Worm (Caenorhabditis elegans) whole organism, young adult: ENCODE data around the gene nep-1.

Experiments used
- B0019.2 ChIP-seq: fragments of 200-800 bp; sonication (Bioruptor generic); conservative IDR thresholded peaks from 2 replicates; pipeline ENCODE4 v1.3.6; 2022; ENCODE audit warnings: missing genetic modification reagents, missing genetic modification characterization, missing compliant biosample characterization
- B0336.3 ChIP-seq: fragments of 200-800 bp; sonication (Bioruptor generic); IDR thresholded peaks from 2 replicates; pipeline ENCODE4 v1.3.6; 2022; ENCODE audit warnings: missing genetic modification characterization, missing compliant biosample characterization
- C17E4.6 ChIP-seq: fragments of 200-800 bp; sonication (Bioruptor generic); IDR thresholded peaks from 2 replicates; pipeline ENCODE4 v1.3.6; 2022; ENCODE audit warnings: missing genetic modification reagents, missing genetic modification characterization, missing compliant biosample characterization
- F49E8.2 ChIP-seq: sonication (generic microtip); optimal IDR thresholded peaks from 3 replicates; lab custom pipeline; 2017; ENCODE audit warnings: missing genetic modification characterization, mild to moderate bottlenecking, missing compliant biosample characterization, antibody characterized with exemption, moderate library complexity; ENCODE audit not compliant: insufficient read depth
- F57C9.4 ChIP-seq: sonication (generic microtip); optimal IDR thresholded peaks from 2 replicates; lab custom pipeline; 2017; ENCODE audit warnings: mild to moderate bottlenecking, missing genetic modification characterization, missing compliant biosample characterization
- K11D2.4 ChIP-seq: fragments of 200-800 bp; sonication (Bioruptor generic); IDR thresholded peaks from 2 replicates; pipeline ENCODE4 v1.3.6; 2022; ENCODE audit warnings: missing genetic modification reagents, missing genetic modification characterization, missing compliant biosample characterization
- K12H6.12 ChIP-seq: fragments of 200-800 bp; sonication (Bioruptor generic); optimal IDR thresholded peaks from 2 replicates; lab custom pipeline; 2018; ENCODE audit warnings: mild to moderate bottlenecking, missing genetic modification characterization, missing compliant biosample characterization
- T07F8.4 ChIP-seq: sonication (generic microtip); optimal IDR thresholded peaks from 2 replicates; lab custom pipeline; 2016; ENCODE audit warnings: mild to moderate bottlenecking, missing genetic modification characterization, moderate library complexity, missing compliant biosample characterization
- Y67H2A.10 ChIP-seq: fragments of 200-800 bp; sonication (Bioruptor generic); conservative IDR thresholded peaks from 2 replicates; pipeline ENCODE4 v1.3.6; 2022; ENCODE audit warnings: missing genetic modification reagents, missing genetic modification characterization, missing compliant biosample characterization
- Y79H2A.3 ChIP-seq: fragments of 200-800 bp; sonication (Bioruptor generic); conservative IDR thresholded peaks from 2 replicates; pipeline ENCODE4 v1.3.6; 2022; ENCODE audit warnings: missing genetic modification reagents, missing genetic modification characterization, missing compliant biosample characterization
- aptf-3 ChIP-seq: fragments of 200-800 bp; sonication (Bioruptor generic); IDR thresholded peaks from 2 replicates; pipeline ENCODE4 v1.3.6; 2022; ENCODE audit warnings: missing genetic modification characterization, missing compliant biosample characterization
- atf-7 ChIP-seq: sonication (generic microtip); optimal IDR thresholded peaks from 2 replicates; lab custom pipeline; 2017; ENCODE audit warnings: mild to moderate bottlenecking, missing genetic modification characterization, missing compliant biosample characterization
- attf-5 ChIP-seq: fragments of 200-800 bp; sonication (Bioruptor generic); optimal IDR thresholded peaks from 2 replicates; lab custom pipeline; 2018; ENCODE audit warnings: mild to moderate bottlenecking, missing genetic modification characterization, missing compliant biosample characterization
- attf-6 ChIP-seq: fragments of 200-800 bp; sonication (Bioruptor generic); IDR thresholded peaks from 2 replicates; pipeline ENCODE4 v1.3.6; 2022; ENCODE audit warnings: missing genetic modification reagents, missing genetic modification characterization, missing compliant biosample characterization
- die-1 ChIP-seq: sonication (generic microtip); optimal IDR thresholded peaks from 2 replicates; lab custom pipeline; 2016; ENCODE audit warnings: missing genotype, mild to moderate bottlenecking, missing genetic modification characterization, missing compliant biosample characterization
- dpl-1 ChIP-seq: fragments of 150-350 bp; optimal IDR thresholded peaks from 2 replicates; lab custom pipeline; 2014; ENCODE audit warnings: missing biosample characterization, missing genetic modification reagents, missing genetic modification characterization
- egl-18 ChIP-seq: fragments of 200-800 bp; sonication (Bioruptor generic); IDR thresholded peaks from 2 replicates; pipeline ENCODE4 v1.3.6; 2022; ENCODE audit warnings: missing genetic modification reagents, missing genetic modification characterization, missing compliant biosample characterization
- ekl-4 ChIP-seq: fragments of 200-800 bp; sonication (Bioruptor generic); IDR thresholded peaks from 2 replicates; pipeline ENCODE4 v1.3.6; 2022; ENCODE audit warnings: missing genetic modification reagents, missing genetic modification characterization, missing compliant biosample characterization
- fkh-3 ChIP-seq: sonication (generic microtip); optimal IDR thresholded peaks from 2 replicates; lab custom pipeline; 2016; ENCODE audit warnings: mild to moderate bottlenecking, missing genetic modification characterization, missing compliant biosample characterization
- gei-17 ChIP-seq: fragments of 200-800 bp; sonication (Bioruptor generic); optimal IDR thresholded peaks from 2 replicates; lab custom pipeline; 2018; ENCODE audit warnings: mild to moderate bottlenecking, missing genetic modification characterization, missing compliant biosample characterization
- him-1 ChIP-seq: sonication (generic microtip); optimal IDR thresholded peaks from 2 replicates; lab custom pipeline; 2016; ENCODE audit warnings: missing genotype, missing genetic modification reagents, missing genetic modification characterization, missing compliant biosample characterization
- hlh-26 ChIP-seq: fragments of 200-800 bp; sonication (Bioruptor generic); conservative IDR thresholded peaks from 2 replicates; pipeline ENCODE4 v1.3.6; 2022; ENCODE audit warnings: missing genetic modification reagents, missing genetic modification characterization, missing compliant biosample characterization
- hmg-1.2 ChIP-seq: fragments of 200-800 bp; sonication (Bioruptor generic); IDR thresholded peaks from 2 replicates; pipeline ENCODE4 v1.3.6; 2022; ENCODE audit warnings: missing genetic modification reagents, missing genetic modification characterization, missing compliant biosample characterization
- hmg-20 ChIP-seq: fragments of 200-800 bp; sonication (Bioruptor generic); IDR thresholded peaks from 2 replicates; pipeline ENCODE4 v1.3.6; 2022; ENCODE audit warnings: missing genetic modification reagents, missing genetic modification characterization, missing compliant biosample characterization
- hrde-1 ChIP-seq: sonication (generic microtip); optimal IDR thresholded peaks from 2 replicates; lab custom pipeline; 2016; ENCODE audit warnings: missing genetic modification characterization, mild to moderate bottlenecking, missing compliant biosample characterization, moderate library complexity, missing genotype, missing genetic modification reagents, borderline replicate concordance
- lag-1 ChIP-seq: fragments of 200-800 bp; sonication (Bioruptor generic); IDR thresholded peaks from 2 replicates; pipeline ENCODE4 v1.3.6; 2022; ENCODE audit warnings: missing genetic modification reagents, missing genetic modification characterization, missing compliant biosample characterization
- lir-1 ChIP-seq: fragments of 200-800 bp; sonication (Bioruptor generic); conservative IDR thresholded peaks from 2 replicates; pipeline ENCODE4 v1.3.6; 2022; ENCODE audit warnings: missing genetic modification reagents, missing genetic modification characterization, missing compliant biosample characterization
- lsl-1 ChIP-seq: fragments of 200-800 bp; sonication (Bioruptor generic); optimal IDR thresholded peaks from 2 replicates; lab custom pipeline; 2018; ENCODE audit warnings: mild to moderate bottlenecking, missing genetic modification characterization, moderate library complexity, missing compliant biosample characterization
- madf-3 ChIP-seq: fragments of 200-800 bp; sonication (Bioruptor generic); IDR thresholded peaks from 2 replicates; pipeline ENCODE4 v1.3.6; 2022; ENCODE audit warnings: missing genetic modification reagents, missing genetic modification characterization, missing compliant biosample characterization
- mel-28 ChIP-seq: sonication (generic microtip); optimal IDR thresholded peaks from 2 replicates; lab custom pipeline; 2016; ENCODE audit warnings: borderline replicate concordance, mild to moderate bottlenecking, missing genetic modification characterization, missing compliant biosample characterization
- mxl-1 ChIP-seq: sonication (generic microtip); optimal IDR thresholded peaks from 2 replicates; lab custom pipeline; 2016; ENCODE audit warnings: missing genetic modification characterization, missing compliant biosample characterization
- nhr-179 ChIP-seq: sonication (generic microtip); optimal IDR thresholded peaks from 2 replicates; lab custom pipeline; 2016; ENCODE audit warnings: mild to moderate bottlenecking, missing genetic modification characterization, missing compliant biosample characterization
- nhr-27 ChIP-seq: fragments of 200-800 bp; sonication (Bioruptor generic); optimal IDR thresholded peaks from 2 replicates; lab custom pipeline; 2018; ENCODE audit warnings: mild to moderate bottlenecking, missing genetic modification characterization, moderate library complexity, missing compliant biosample characterization
- pha-4 ChIP-seq: fragments of 150-350 bp; sonication (generic microtip); optimal IDR thresholded peaks from 2 replicates; lab custom pipeline; 2014; ENCODE audit warnings: missing biosample characterization, missing genetic modification reagents, missing genetic modification characterization
- snpc-3.4 ChIP-seq: sonication (generic microtip); optimal IDR thresholded peaks from 2 replicates; lab custom pipeline; 2017; ENCODE audit warnings: missing genetic modification characterization, mild to moderate bottlenecking, missing compliant biosample characterization, antibody characterized with exemption, moderate library complexity, missing genotype, missing genetic modification reagents
- tbp1 ChIP-seq: fragments of 200-800 bp; sonication (Bioruptor generic); optimal IDR thresholded peaks from 2 replicates; lab custom pipeline; 2018; ENCODE audit warnings: mild to moderate bottlenecking, missing genetic modification characterization, missing compliant biosample characterization
- unc-62 ChIP-seq: fragments of 150-350 bp; optimal IDR thresholded peaks from 2 replicates; lab custom pipeline; 2014; ENCODE audit warnings: missing biosample characterization, missing genetic modification reagents, missing genetic modification characterization
- xnd-1 ChIP-seq: sonication (generic microtip); optimal IDR thresholded peaks from 2 replicates; lab custom pipeline; 2016; ENCODE audit warnings: missing genotype, missing genetic modification reagents, missing genetic modification characterization, missing compliant biosample characterization
- zfh-2 ChIP-seq: fragments of 200-800 bp; sonication (Bioruptor generic); conservative IDR thresholded peaks from 2 replicates; pipeline ENCODE4 v1.3.6; 2022; ENCODE audit warnings: missing genetic modification reagents, missing genetic modification characterization, missing compliant biosample characterization
- ztf-22 ChIP-seq: fragments of 200-800 bp; sonication (Bioruptor generic); optimal IDR thresholded peaks from 2 replicates; lab custom pipeline; 2018; ENCODE audit warnings: mild to moderate bottlenecking, missing genetic modification characterization, moderate library complexity, missing compliant biosample characterization
- ztf-25 ChIP-seq: fragments of 200-800 bp; sonication (Bioruptor generic); IDR thresholded peaks from 2 replicates; pipeline ENCODE4 v1.3.6; 2022; ENCODE audit warnings: missing genetic modification reagents, missing genetic modification characterization, missing compliant biosample characterization
- ztf-28 ChIP-seq: fragments of 200-800 bp; sonication (Bioruptor generic); IDR thresholded peaks from 2 replicates; pipeline ENCODE4 v1.3.6; 2022; ENCODE audit warnings: missing genetic modification reagents, missing genetic modification characterization, missing compliant biosample characterization
- ztf-3 ChIP-seq: fragments of 200-800 bp; sonication (Bioruptor generic); optimal IDR thresholded peaks from 2 replicates; lab custom pipeline; 2018; ENCODE audit warnings: mild to moderate bottlenecking, missing genetic modification characterization, missing compliant biosample characterization

Gene nep-1

ce11 chrII:11635745-11636161, 21.2 kb downstream of the nep-1 start (continued):
- TF ChIP-seq aptf-3 (GFP tag; lab: Robert Waterston, UW) (no peak), B0336.3 (GFP tag; lab: Robert Waterston, UW) (peak; percentile 23; the same call in 1 of the 2 replicates), nhr-27 (tag; lab: Kevin White, UChicago) (no peak), him-1 (no peak), T07F8.4 (tag; lab: Kevin White, UChicago) (no peak), die-1 (tag; lab: Kevin White, UChicago) (no peak), unc-62 (GFP tag; lab: Kevin White, UChicago) (peak; percentile 70), lag-1 (GFP tag; lab: Robert Waterston, UW) (no peak), C17E4.6 (GFP tag; lab: Robert Waterston, UW) (no peak), fkh-3 (tag; lab: Kevin White, UChicago) (no peak), xnd-1 (tag; lab: Kevin White, UChicago) (no peak), gei-17 (GFP tag; lab: Kevin White, UChicago) (peak; percentile 44), attf-5 (GFP tag; lab: Kevin White, UChicago) (peak; percentile 16), hmg-20 (GFP tag; lab: Robert Waterston, UW) (no peak), ztf-28 (GFP tag; lab: Robert Waterston, UW) (no peak), B0019.2 (no peak), mel-28 (tag; lab: Kevin White, UChicago) (no peak), hrde-1 (no peak), snpc-3.4 (tag; lab: Kevin White, UChicago) (no peak), hmg-1.2 (peak; percentile 58), lir-1 (GFP tag; lab: Robert Waterston, UW) (no peak), F49E8.2 (no peak), atf-7 (tag; lab: Kevin White, UChicago) (peak; percentile 58), ztf-3 (no peak), attf-6 (GFP tag; lab: Robert Waterston, UW) (no peak), lsl-1 (GFP tag; lab: Kevin White, UChicago) (no peak), K12H6.12 (tag; lab: Kevin White, UChicago) (peak; percentile 39), Y79H2A.3 (no peak), ekl-4 (peak; percentile 64; the same call in 1 of the 2 replicates), K11D2.4 (GFP tag; lab: Robert Waterston, UW) (peak; percentile 20; the same call in 1 of the 2 replicates), hlh-26 (GFP tag; lab: Robert Waterston, UW) (no peak), dpl-1 (GFP tag; lab: Kevin White, UChicago) (no peak), zfh-2 (GFP tag; lab: Robert Waterston, UW) (peak; percentile 64), ztf-22 (GFP tag; lab: Kevin White, UChicago) (no peak), ztf-25 (GFP tag; lab: Robert Waterston, UW) (no peak), pha-4 (tag; lab: Kevin White, UChicago) (no peak), mxl-1 (tag; lab: Kevin White, UChicago) (no peak), nhr-179 (tag; lab: Kevin White, UChicago) (no peak), Y67H2A.10 (GFP tag; lab: Robert Waterston, UW) (0 out of 2 replicates have a peak, but pooled peaks have one; percentile 29), F57C9.4 (no peak), madf-3 (no peak), tbp1 (GFP tag; lab: Kevin White, UChicago) (peak; percentile 31), egl-18 (GFP tag; lab: Robert Waterston, UW) (no peak)
